Fruit fly (Drosophila melanogaster) whole organism, prepupa: ENCODE results near the gene CG2712.

ENCODE experiments used
- CG6854 ChIP-seq: fragments of 200-800 bp; sonication (Bioruptor generic); optimal IDR thresholded peaks from 2 replicates; lab custom pipeline; 2017; ENCODE audit warnings: missing biosample characterization, mild to moderate bottlenecking, missing genetic modification characterization
- CG7368 ChIP-seq: fragments of 200-800 bp; sonication (Bioruptor generic); optimal IDR thresholded peaks from 3 replicates; lab custom pipeline; 2016; ENCODE audit warnings: missing biosample characterization, missing genetic modification characterization
- CG9139 ChIP-seq: fragments of 200-800 bp; sonication (Bioruptor generic); optimal IDR thresholded peaks from 3 replicates; lab custom pipeline; 2017; ENCODE audit warnings: missing biosample characterization, mild to moderate bottlenecking, missing genetic modification characterization
- Gug ChIP-seq: fragments of 200-800 bp; sonication (Bioruptor generic); IDR thresholded peaks from 2 replicates; pipeline ENCODE4 v1.3.6; 2022; ENCODE audit warnings: missing biosample characterization, missing genetic modification characterization
- Sox102F ChIP-seq: fragments of 200-800 bp; sonication (Bioruptor generic); optimal IDR thresholded peaks from 2 replicates; lab custom pipeline; 2016; ENCODE audit warnings: missing biosample characterization, mild to moderate bottlenecking, missing genetic modification characterization

DNA sequence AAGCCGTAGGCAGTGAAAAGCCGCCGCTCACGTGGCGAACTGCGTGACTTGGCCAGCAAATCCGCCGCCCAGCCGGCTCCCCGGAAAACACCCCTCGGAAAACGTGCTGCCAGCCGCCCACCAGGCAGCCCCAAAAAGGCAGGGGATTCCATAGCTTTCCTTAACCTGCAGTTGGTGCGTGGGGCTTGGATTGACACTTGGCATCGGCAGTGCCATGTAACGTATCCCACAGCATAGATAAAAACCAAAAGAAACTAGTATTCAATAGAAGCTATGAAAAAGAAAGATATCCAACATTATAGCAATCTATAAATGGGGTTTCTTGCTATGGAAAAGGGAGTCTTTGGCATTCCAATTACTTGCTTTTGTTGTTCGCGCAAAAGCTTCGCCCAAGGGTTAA, 47.2 kb upstream of the CG2712 start:
- TF ChIP-seq CG6854 (GFP tag; lab: Kevin White, UChicago) (no peak), CG9139 (GFP tag; lab: Kevin White, UChicago) (no peak), Sox102F (GFP tag; lab: Kevin White, UChicago) (no peak), CG7368 (GFP tag; lab: Kevin White, UChicago) (no peak), Gug (GFP tag; lab: Robert Waterston, UW) (no peak)
